Fruit fly (Drosophila melanogaster) whole organism, prepupa: Measurements from ENCODE around the gene Rlb1.

ENCODE experiments used
- CG6163 ChIP-seq: fragments of 200-800 bp; sonication (Bioruptor generic); IDR thresholded peaks from 3 replicates; pipeline ENCODE4 v1.3.6; 2022; ENCODE audit warnings: missing biosample characterization, missing genetic modification characterization
- CG7368 ChIP-seq: fragments of 200-800 bp; sonication (Bioruptor generic); optimal IDR thresholded peaks from 3 replicates; lab custom pipeline; 2016; ENCODE audit warnings: missing biosample characterization, missing genetic modification characterization
- Eip78C ChIP-seq: fragments of 200-800 bp; sonication (Bioruptor generic); peaks from one replicate; lab custom pipeline; 2016; ENCODE audit warnings: missing biosample characterization, missing genetic modification characterization
- Eip93F ChIP-seq: fragments of 200-800 bp; sonication (Bioruptor generic); optimal IDR thresholded peaks from 2 replicates; lab custom pipeline; 2016; ENCODE audit warnings: missing biosample characterization, mild to moderate bottlenecking, missing genetic modification characterization

dm6 chr3R:9488493-9488892, 24.6 kb upstream of the Rlb1 start:
- no peak for TF ChIP-seq CG7368 (GFP tag; lab: Kevin White, UChicago)
- no peak for TF ChIP-seq CG6163 (GFP tag; lab: Robert Waterston, UW)
- no peak for TF ChIP-seq Eip78C
- no peak for TF ChIP-seq Eip93F (GFP tag; lab: Kevin White, UChicago)
